Worm (Caenorhabditis elegans) whole organism, young adult: ENCODE results near the gene C05D12.7.

Source experiments
- F49E8.2 ChIP-seq: sonication (generic microtip); optimal IDR thresholded peaks from 3 replicates; lab custom pipeline; 2017; ENCODE audit warnings: missing genetic modification characterization, mild to moderate bottlenecking, missing compliant biosample characterization, antibody characterized with exemption, moderate library complexity; ENCODE audit not compliant: insufficient read depth
- ama-1 ChIP-seq, 3 experiments: fragments of 150-350 bp in 1 of 3; sonication (generic microtip) in 2 of 3; optimal IDR thresholded peaks; 2 replicates each; lab custom pipeline; 2014 to 2018; ENCODE audit warnings: missing biosample characterization in 2 of 3, missing genetic modification characterization in 2 of 3, missing genetic modification reagents in 2 of 3
- aptf-2 ChIP-seq: fragments of 200-800 bp; sonication (Bioruptor generic); conservative IDR thresholded peaks from 2 replicates; pipeline ENCODE4 v1.3.6; 2022; ENCODE audit warnings: missing genetic modification reagents, missing genetic modification characterization, missing compliant biosample characterization
- dpff-1 ChIP-seq: sonication (generic microtip); optimal IDR thresholded peaks from 2 replicates; lab custom pipeline; 2017; ENCODE audit warnings: mild to moderate bottlenecking, missing genetic modification characterization, missing compliant biosample characterization
- him-1 ChIP-seq: sonication (generic microtip); optimal IDR thresholded peaks from 2 replicates; lab custom pipeline; 2016; ENCODE audit warnings: missing genotype, missing genetic modification reagents, missing genetic modification characterization, missing compliant biosample characterization
- hrde-1 ChIP-seq: sonication (generic microtip); optimal IDR thresholded peaks from 2 replicates; lab custom pipeline; 2016; ENCODE audit warnings: missing genetic modification characterization, mild to moderate bottlenecking, missing compliant biosample characterization, moderate library complexity, missing genotype, missing genetic modification reagents, borderline replicate concordance
- nhr-90 ChIP-seq: sonication (generic microtip); optimal IDR thresholded peaks from 2 replicates; lab custom pipeline; 2016; ENCODE audit warnings: missing genotype, mild to moderate bottlenecking, missing genetic modification characterization, missing compliant biosample characterization

- TF ChIP-seq nhr-90 (no peak), aptf-2 (GFP tag; lab: Robert Waterston, UW) (no peak), hrde-1 (tag; lab: Kevin White, UChicago) (no peak), ama-1 (optimal IDR thresholded peaks at IDR 0.05; lab: Kevin White, UChicago) (no peak), ama-1 (GFP tag; optimal IDR thresholded peaks at IDR 0.05; lab: Kevin White, UChicago) (no peak), dpff-1 (tag; lab: Kevin White, UChicago) (no peak), him-1 (tag; lab: Kevin White, UChicago) (no peak), F49E8.2 (tag; lab: Kevin White, UChicago) (no peak)
Measured at ce11 chrII:11384099-11384498, 25.8 kb upstream of the C05D12.7 start.
